Fruit fly (Drosophila melanogaster): Measurements from ENCODE around the gene mRRF1.

mRRF1 gene

dm6 chr3L:9400697-9401353 lies 36.7 kb downstream of the mRRF1 start:
- TF ChIP-seq CG4318 (GFP tag; optimal IDR thresholded peaks at IDR 0.05) (no peak), Blimp-1 (GFP tag; optimal IDR thresholded peaks at IDR 0.05) (no peak), CG15336 (GFP tag; IDR thresholded peaks at IDR 0.05) (peak; percentile 43; the same call in 1 of the 2 replicates), CG16779 (tag; optimal IDR thresholded peaks at IDR 0.05) (no peak), CG32006 (GFP tag; optimal IDR thresholded peaks at IDR 0.05) (no peak), Smox (GFP tag; optimal IDR thresholded peaks at IDR 0.05) (no peak), CG1621 (tag; optimal IDR thresholded peaks at IDR 0.05) (peak; percentile 58), svp (GFP tag) (no peak), CG6163 (GFP tag; IDR thresholded peaks at IDR 0.05) (0 out of 3 replicates have a peak, but pooled peaks have one; percentile 24)

- no peak for TF ChIP-seq Smox (GFP tag; optimal IDR thresholded peaks at IDR 0.05)
- no peak for TF ChIP-seq CG11762 (GFP tag; optimal IDR thresholded peaks at IDR 0.05; ENCODE audit: insufficient read depth)
- TF ChIP-seq fd85E (GFP tag; optimal IDR thresholded peaks at IDR 0.05): no peak
- TF ChIP-seq fkh (GFP tag; optimal IDR thresholded peaks at IDR 0.05): peak; percentile 1
- peak; percentile 15 for TF ChIP-seq CG16779 (tag; optimal IDR thresholded peaks at IDR 0.05)
- no peak for TF ChIP-seq Blimp-1 (GFP tag; optimal IDR thresholded peaks at IDR 0.05)
- TF ChIP-seq CG6163 (GFP tag; IDR thresholded peaks at IDR 0.05): peak; percentile 56; the same call in 2 of the 3 replicates
- TF ChIP-seq vri (GFP tag; optimal IDR thresholded peaks at IDR 0.05): peak; percentile 67
- peak; percentile 13 for TF ChIP-seq CG9139 (GFP tag; optimal IDR thresholded peaks at IDR 0.05)
- peak; percentile 30 for TF ChIP-seq CG1621 (tag; optimal IDR thresholded peaks at IDR 0.05)
- peak; percentile 44 to 72 for TF ChIP-seq ss (GFP tag; optimal IDR thresholded peaks at IDR 0.05)
Observed at dm6 chr3L:9401354-9402156, 37.4 kb downstream of the mRRF1 start.

dm6 chr3L:9402157-9402890 lies 38.2 kb downstream of the mRRF1 start, which contains the start of gene eIF4E1:
Gene eIF4E1 (minus strand): TSS chr3L:9402460.
- TF ChIP-seq topi (GFP tag; optimal IDR thresholded peaks at IDR 0.05) (peak; percentile 8), CG6163 (GFP tag; IDR thresholded peaks at IDR 0.05) (0 out of 3 replicates have a peak, but pooled peaks have one; percentile 0), CG31627 (GFP tag; optimal IDR thresholded peaks at IDR 0.05) (peak; percentile 9), Eip78C (GFP tag) (peak; percentile 83), Hr4 (GFP tag; optimal IDR thresholded peaks at IDR 0.05) (no peak), CG1621 (tag; optimal IDR thresholded peaks at IDR 0.05) (no peak), lz (GFP tag; optimal IDR thresholded peaks at IDR 0.05) (peak; percentile 14), CG8319 (GFP tag; optimal IDR thresholded peaks at IDR 0.05) (no peak), CG10631 (GFP tag; optimal IDR thresholded peaks at IDR 0.05) (no peak)

- TF ChIP-seq CG11294 (GFP tag; IDR thresholded peaks at IDR 0.05) (no peak), CG11762 (GFP tag; optimal IDR thresholded peaks at IDR 0.05; ENCODE audit: insufficient read depth) (no peak), dac (GFP tag; optimal IDR thresholded peaks at IDR 0.05) (no peak)
Observed at dm6 chr3L:9404497-9404896, 40.3 kb downstream of the mRRF1 start, which contains the start of gene Cpr67B. Gene Cpr67B (plus strand): TSS chr3L:9404797.

dm6 chr3L:9410030-9410589 lies 46.0 kb downstream of the mRRF1 start:
- no peak for TF ChIP-seq topi (GFP tag; optimal IDR thresholded peaks at IDR 0.05)
- peak; percentile 52 for TF ChIP-seq CG1621 (tag; optimal IDR thresholded peaks at IDR 0.05)
- TF ChIP-seq CG9139 (GFP tag; optimal IDR thresholded peaks at IDR 0.05): no peak
- no peak for TF ChIP-seq Ets96B (tag; optimal IDR thresholded peaks at IDR 0.05)
- no peak for TF ChIP-seq CG32006 (GFP tag; optimal IDR thresholded peaks at IDR 0.05)
- peak; percentile 80 for TF ChIP-seq Sox14 (GFP tag; optimal IDR thresholded peaks at IDR 0.05)
- TF ChIP-seq salr (GFP tag; optimal IDR thresholded peaks at IDR 0.05): no peak
- TF ChIP-seq ss (GFP tag; optimal IDR thresholded peaks at IDR 0.05): peak; percentile 23 to 41
- no peak for TF ChIP-seq OdsH (GFP tag; optimal IDR thresholded peaks at IDR 0.05)
- TF ChIP-seq dac (GFP tag; optimal IDR thresholded peaks at IDR 0.05): no peak
- TF ChIP-seq Eip75B (GFP tag; optimal IDR thresholded peaks at IDR 0.05): no peak
